Fruit fly (Drosophila melanogaster) whole organism, prepupa: Measurements from ENCODE around the gene hoe2.

ENCODE experiments used
- Blimp-1 ChIP-seq: fragments of 200-800 bp; sonication (Bioruptor generic); optimal IDR thresholded peaks from 3 replicates; lab custom pipeline; 2017; ENCODE audit warnings: missing biosample characterization, missing genetic modification characterization, mild to moderate bottlenecking, moderate library complexity, missing genetic modification reagents
- CG10631 ChIP-seq: fragments of 200-800 bp; sonication (Bioruptor generic); optimal IDR thresholded peaks from 2 replicates; lab custom pipeline; 2016; ENCODE audit warnings: missing biosample characterization, missing genetic modification characterization
- CG11294 ChIP-seq: fragments of 200-800 bp; sonication (Bioruptor generic); IDR thresholded peaks from 2 replicates; pipeline ENCODE4 v1.3.6; 2022; ENCODE audit warnings: missing biosample characterization, missing genetic modification characterization
- CG11762 ChIP-seq: fragments of 200-800 bp; sonication (Bioruptor generic); optimal IDR thresholded peaks from 3 replicates; lab custom pipeline; 2016; ENCODE audit warnings: missing biosample characterization, missing genetic modification characterization; ENCODE audit not compliant: insufficient read depth
- CG11902 ChIP-seq: fragments of 200-800 bp; sonication (Bioruptor generic); optimal IDR thresholded peaks from 3 replicates; lab custom pipeline; 2016; ENCODE audit warnings: missing biosample characterization, missing genetic modification characterization
- CG15336 ChIP-seq: fragments of 200-800 bp; sonication (Bioruptor generic); IDR thresholded peaks from 2 replicates; pipeline ENCODE4 v1.3.6; 2022; ENCODE audit warnings: missing biosample characterization, missing genetic modification characterization
- CG1621 ChIP-seq: fragments of 200-800 bp; sonication (Bioruptor generic); optimal IDR thresholded peaks from 3 replicates; lab custom pipeline; 2018; ENCODE audit warnings: missing biosample characterization, mild to moderate bottlenecking, missing genetic modification characterization
- CG16779 ChIP-seq: fragments of 200-800 bp; sonication (Bioruptor generic); optimal IDR thresholded peaks from 3 replicates; lab custom pipeline; 2017; ENCODE audit warnings: missing biosample characterization, mild to moderate bottlenecking, missing genetic modification characterization
- CG34406 ChIP-seq: fragments of 200-800 bp; sonication (Bioruptor generic); optimal IDR thresholded peaks from 3 replicates; lab custom pipeline; 2016; ENCODE audit warnings: missing biosample characterization, missing genetic modification characterization
- CG4318 ChIP-seq: fragments of 200-800 bp; sonication (Bioruptor generic); optimal IDR thresholded peaks from 3 replicates; lab custom pipeline; 2017; ENCODE audit warnings: missing biosample characterization, mild to moderate bottlenecking, missing genetic modification characterization
- CG6163 ChIP-seq: fragments of 200-800 bp; sonication (Bioruptor generic); IDR thresholded peaks from 3 replicates; pipeline ENCODE4 v1.3.6; 2022; ENCODE audit warnings: missing biosample characterization, missing genetic modification characterization
- CG6276 ChIP-seq: fragments of 200-800 bp; sonication (Bioruptor generic); optimal IDR thresholded peaks from 2 replicates; lab custom pipeline; 2017; ENCODE audit warnings: missing biosample characterization, mild to moderate bottlenecking, missing genetic modification characterization
- CG6792 ChIP-seq: fragments of 200-800 bp; sonication (Bioruptor generic); optimal IDR thresholded peaks from 3 replicates; lab custom pipeline; 2016; ENCODE audit warnings: missing biosample characterization, missing genetic modification characterization
- CG6808 ChIP-seq: fragments of 200-800 bp; sonication (Bioruptor generic); optimal IDR thresholded peaks from 3 replicates; lab custom pipeline; 2017; ENCODE audit warnings: missing biosample characterization, missing genetic modification characterization, mild to moderate bottlenecking, moderate library complexity, missing genetic modification reagents
- CG7368 ChIP-seq: fragments of 200-800 bp; sonication (Bioruptor generic); optimal IDR thresholded peaks from 3 replicates; lab custom pipeline; 2016; ENCODE audit warnings: missing biosample characterization, missing genetic modification characterization
- CG8119 ChIP-seq: fragments of 200-800 bp; sonication (Bioruptor generic); IDR thresholded peaks from 3 replicates; pipeline ENCODE4 v1.3.6; 2022; ENCODE audit warnings: missing biosample characterization, missing genetic modification characterization
- CG9139 ChIP-seq: fragments of 200-800 bp; sonication (Bioruptor generic); optimal IDR thresholded peaks from 3 replicates; lab custom pipeline; 2017; ENCODE audit warnings: missing biosample characterization, mild to moderate bottlenecking, missing genetic modification characterization
- Eip75B ChIP-seq: fragments of 200-800 bp; sonication (Bioruptor generic); optimal IDR thresholded peaks from 3 replicates; lab custom pipeline; 2016; ENCODE audit warnings: missing biosample characterization, missing genetic modification characterization
- Eip78C ChIP-seq: fragments of 200-800 bp; sonication (Bioruptor generic); peaks from one replicate; lab custom pipeline; 2016; ENCODE audit warnings: missing biosample characterization, missing genetic modification characterization
- Eip93F ChIP-seq: fragments of 200-800 bp; sonication (Bioruptor generic); optimal IDR thresholded peaks from 2 replicates; lab custom pipeline; 2016; ENCODE audit warnings: missing biosample characterization, mild to moderate bottlenecking, missing genetic modification characterization
- Ets21C ChIP-seq: fragments of 200-800 bp; sonication (Bioruptor generic); optimal IDR thresholded peaks from 3 replicates; lab custom pipeline; 2016; ENCODE audit warnings: missing biosample characterization, missing genetic modification characterization
- Ets96B ChIP-seq: fragments of 200-800 bp; optimal IDR thresholded peaks from 2 replicates; lab custom pipeline; 2019; ENCODE audit warnings: missing biosample characterization, mild to moderate bottlenecking, missing genetic modification characterization, moderate library complexity
- Hr38 ChIP-seq: sonication (Bioruptor generic); optimal IDR thresholded peaks from 2 replicates; lab custom pipeline; 2016; ENCODE audit warnings: missing biosample characterization, missing genetic modification characterization
- Hr4 ChIP-seq: fragments of 200-800 bp; sonication (Bioruptor generic); optimal IDR thresholded peaks from 3 replicates; lab custom pipeline; 2016; ENCODE audit warnings: missing biosample characterization, missing genetic modification characterization
- Lpt ChIP-seq: fragments of 200-800 bp; sonication (Bioruptor generic); optimal IDR thresholded peaks from 3 replicates; lab custom pipeline; 2016; ENCODE audit warnings: missing biosample characterization, missing genetic modification characterization
- Met ChIP-seq: fragments of 200-800 bp; sonication (Bioruptor generic); optimal IDR thresholded peaks from 3 replicates; lab custom pipeline; 2016; ENCODE audit warnings: missing biosample characterization, missing genetic modification characterization
- OdsH ChIP-seq: fragments of 200-800 bp; sonication (Bioruptor generic); optimal IDR thresholded peaks from 3 replicates; lab custom pipeline; 2016; ENCODE audit warnings: missing biosample characterization, missing genetic modification characterization
- Smox ChIP-seq: fragments of 200-800 bp; sonication (Bioruptor generic); optimal IDR thresholded peaks from 3 replicates; lab custom pipeline; 2016; ENCODE audit warnings: missing biosample characterization, missing genetic modification characterization
- Sox102F ChIP-seq: fragments of 200-800 bp; sonication (Bioruptor generic); optimal IDR thresholded peaks from 2 replicates; lab custom pipeline; 2016; ENCODE audit warnings: missing biosample characterization, mild to moderate bottlenecking, missing genetic modification characterization
- Sox15 ChIP-seq: fragments of 200-800 bp; sonication (Bioruptor generic); optimal IDR thresholded peaks from 3 replicates; lab custom pipeline; 2016; ENCODE audit warnings: missing biosample characterization, missing genetic modification characterization
- acj6 ChIP-seq: fragments of 200-800 bp; sonication (Bioruptor generic); optimal IDR thresholded peaks from 3 replicates; lab custom pipeline; 2016; ENCODE audit warnings: missing biosample characterization, missing genetic modification characterization
- dac ChIP-seq: fragments of 200-800 bp; sonication (Bioruptor generic); optimal IDR thresholded peaks from 2 replicates; lab custom pipeline; 2017; ENCODE audit warnings: missing biosample characterization, mild to moderate bottlenecking, missing genetic modification characterization
- eg ChIP-seq: fragments of 200-800 bp; sonication (Bioruptor generic); IDR thresholded peaks from 3 replicates; pipeline ENCODE4 v1.3.6; 2022; ENCODE audit warnings: missing biosample characterization, missing genetic modification characterization
- fd59A ChIP-seq: fragments of 200-800 bp; sonication (Bioruptor generic); optimal IDR thresholded peaks from 2 replicates; lab custom pipeline; 2017; ENCODE audit warnings: missing biosample characterization, mild to moderate bottlenecking, missing genetic modification characterization, missing genetic modification reagents
- fd85E ChIP-seq: fragments of 200-800 bp; sonication (Bioruptor generic); optimal IDR thresholded peaks from 3 replicates; lab custom pipeline; 2016; ENCODE audit warnings: missing biosample characterization, missing genetic modification characterization
- fkh ChIP-seq: fragments of 200-800 bp; sonication (Bioruptor generic); optimal IDR thresholded peaks from 3 replicates; lab custom pipeline; 2017; ENCODE audit warnings: missing biosample characterization, mild to moderate bottlenecking, missing genetic modification characterization, moderate library complexity
- lz ChIP-seq: fragments of 200-800 bp; sonication (Bioruptor generic); optimal IDR thresholded peaks from 3 replicates; lab custom pipeline; 2016; ENCODE audit warnings: missing biosample characterization, missing genetic modification characterization
- net ChIP-seq: fragments of 200-800 bp; sonication (Bioruptor generic); optimal IDR thresholded peaks from 3 replicates; lab custom pipeline; 2016; ENCODE audit warnings: missing biosample characterization, missing genetic modification characterization
- pdm3 ChIP-seq: fragments of 200-800 bp; sonication (Bioruptor generic); optimal IDR thresholded peaks from 3 replicates; lab custom pipeline; 2016; ENCODE audit warnings: missing biosample characterization, missing genetic modification characterization
- salr ChIP-seq, 2 experiments: fragments of 200-800 bp; sonication (Bioruptor generic); optimal IDR thresholded peaks; 3 replicates each; lab custom pipeline; 2016 to 2018; ENCODE audit warnings: missing biosample characterization in 2 of 2, missing genetic modification characterization in 2 of 2, mild to moderate bottlenecking in 1 of 2
- svp ChIP-seq: fragments of 200-800 bp; sonication (Bioruptor generic); peaks from one replicate; lab custom pipeline; 2016; ENCODE audit warnings: missing biosample characterization, missing genetic modification characterization
- topi ChIP-seq: fragments of 200-800 bp; sonication (Bioruptor generic); optimal IDR thresholded peaks from 3 replicates; lab custom pipeline; 2016; ENCODE audit warnings: missing biosample characterization, missing genetic modification characterization
- vri ChIP-seq: fragments of 200-800 bp; sonication (Bioruptor generic); optimal IDR thresholded peaks from 3 replicates; lab custom pipeline; 2016; ENCODE audit warnings: missing biosample characterization, mild to moderate bottlenecking, missing genetic modification characterization

hoe2 gene

dm6 chr2L:4981278-4981966 is 45.2 kb upstream of the hoe2 start, which contains the start of the genes CG8892 and CG34126 (continued):
- TF ChIP-seq Lpt (GFP tag; lab: Kevin White, UChicago) (peak; percentile 90), CG6163 (peak; percentile 93), Ets21C (GFP tag; lab: Kevin White, UChicago) (peak; percentile 97), fd85E (GFP tag; lab: Kevin White, UChicago) (peak; percentile 90), net (GFP tag; lab: Kevin White, UChicago) (peak; percentile 94), CG11902 (GFP tag; lab: Kevin White, UChicago) (peak; percentile 98), vri (GFP tag; lab: Kevin White, UChicago) (peak; percentile 95), Eip78C (peak; percentile 98), OdsH (GFP tag; lab: Kevin White, UChicago) (peak; percentile 99), salr (GFP tag; optimal IDR thresholded peaks at IDR 0.05; lab: Kevin White, UChicago) (peak; percentile 91 to 96), CG9139 (GFP tag; lab: Kevin White, UChicago) (peak; percentile 80), topi (GFP tag; lab: Kevin White, UChicago) (peak; percentile 97), CG4318 (GFP tag; lab: Kevin White, UChicago) (peak; percentile 96), dac (GFP tag; lab: Kevin White, UChicago) (peak; percentile 96), Smox (GFP tag; lab: Kevin White, UChicago) (peak; percentile 96), CG10631 (GFP tag; lab: Kevin White, UChicago) (peak; percentile 99), CG7368 (GFP tag; lab: Kevin White, UChicago) (peak; percentile 92), eg (GFP tag; lab: Robert Waterston, UW) (peak; percentile 89), Blimp-1 (peak; percentile 92), svp (GFP tag; lab: Kevin White, UChicago) (peak; percentile 97), CG11294 (GFP tag; lab: Robert Waterston, UW) (peak; percentile 88), CG8119 (peak; percentile 88), Sox102F (GFP tag; lab: Kevin White, UChicago) (peak; percentile 96)

dm6 chr2L:4979138-4979537 is 42.9 kb upstream of the hoe2 start, which contains the start of gene CG8891:
TSS of gene CG8891 (minus strand) at chr2L:4979379.
- TF ChIP-seq CG1621 (tag; lab: Kevin White, UChicago): no peak
- no peak for TF ChIP-seq CG7368 (GFP tag; lab: Kevin White, UChicago)
- no peak for TF ChIP-seq acj6 (GFP tag; lab: Kevin White, UChicago)
- TF ChIP-seq CG11762 (GFP tag; lab: Kevin White, UChicago): no peak
- TF ChIP-seq OdsH (GFP tag; lab: Kevin White, UChicago): no peak
- TF ChIP-seq CG11902 (GFP tag; lab: Kevin White, UChicago): no peak
- no peak for TF ChIP-seq pdm3 (GFP tag; lab: Kevin White, UChicago)
- no peak for TF ChIP-seq Ets21C (GFP tag; lab: Kevin White, UChicago)

dm6 chr2L:4976988-4977551 is 40.8 kb upstream of the hoe2 start, which contains the start of the genes Gmd and CG3792:
TSS of gene Gmd (minus strand) at chr2L:4977023.
TSS of gene CG3792 (plus strand) at chr2L:4977312.
- peak; percentile 93 for TF ChIP-seq CG11762 (GFP tag; lab: Kevin White, UChicago)
- TF ChIP-seq CG7368 (GFP tag; lab: Kevin White, UChicago): no peak
- no peak for TF ChIP-seq CG16779 (tag; lab: Kevin White, UChicago)
- no peak for TF ChIP-seq Met (GFP tag; lab: Kevin White, UChicago)
- no peak for TF ChIP-seq Eip93F (GFP tag; lab: Kevin White, UChicago)
- no peak for TF ChIP-seq CG6808 (GFP tag; lab: Kevin White, UChicago)
- peak; percentile 91 for TF ChIP-seq fkh
- TF ChIP-seq CG15336: peak; percentile 95
- peak; percentile 81 for TF ChIP-seq Blimp-1
- TF ChIP-seq CG9139 (GFP tag; lab: Kevin White, UChicago): no peak
- no peak for TF ChIP-seq CG4318 (GFP tag; lab: Kevin White, UChicago)
- TF ChIP-seq net (GFP tag; lab: Kevin White, UChicago): no peak
- peak; percentile 92 for TF ChIP-seq CG6792 (GFP tag; lab: Kevin White, UChicago)
- no peak for TF ChIP-seq fd85E (GFP tag; lab: Kevin White, UChicago)
- TF ChIP-seq Hr4 (GFP tag; lab: Kevin White, UChicago): no peak
- TF ChIP-seq CG6163: peak; percentile 91
- TF ChIP-seq Ets21C (GFP tag; lab: Kevin White, UChicago): no peak
- peak; percentile 96 for TF ChIP-seq acj6 (GFP tag; lab: Kevin White, UChicago)
- no peak for TF ChIP-seq CG6276
- peak; percentile 94 for TF ChIP-seq lz (GFP tag; lab: Kevin White, UChicago)
- TF ChIP-seq CG11294 (GFP tag; lab: Robert Waterston, UW): peak; percentile 93
- peak; percentile 97 for TF ChIP-seq eg (GFP tag; lab: Robert Waterston, UW)
- TF ChIP-seq CG34406 (GFP tag; lab: Kevin White, UChicago): peak; percentile 92
- peak; percentile 94 for TF ChIP-seq Ets96B (tag; lab: Kevin White, UChicago)
- peak; percentile 91 for TF ChIP-seq Sox15 (GFP tag; lab: Kevin White, UChicago)
- peak; percentile 74 for TF ChIP-seq Hr38 (GFP tag; lab: Kevin White, UChicago)
- TF ChIP-seq dac (GFP tag; lab: Kevin White, UChicago): peak; percentile 65
- TF ChIP-seq Eip75B (GFP tag; lab: Kevin White, UChicago): peak; percentile 94
- peak; percentile 84 for TF ChIP-seq fd59A (GFP tag; lab: Kevin White, UChicago)
